Worm (Caenorhabditis elegans): Measurements from ENCODE around the gene sru-2.

DNA sequence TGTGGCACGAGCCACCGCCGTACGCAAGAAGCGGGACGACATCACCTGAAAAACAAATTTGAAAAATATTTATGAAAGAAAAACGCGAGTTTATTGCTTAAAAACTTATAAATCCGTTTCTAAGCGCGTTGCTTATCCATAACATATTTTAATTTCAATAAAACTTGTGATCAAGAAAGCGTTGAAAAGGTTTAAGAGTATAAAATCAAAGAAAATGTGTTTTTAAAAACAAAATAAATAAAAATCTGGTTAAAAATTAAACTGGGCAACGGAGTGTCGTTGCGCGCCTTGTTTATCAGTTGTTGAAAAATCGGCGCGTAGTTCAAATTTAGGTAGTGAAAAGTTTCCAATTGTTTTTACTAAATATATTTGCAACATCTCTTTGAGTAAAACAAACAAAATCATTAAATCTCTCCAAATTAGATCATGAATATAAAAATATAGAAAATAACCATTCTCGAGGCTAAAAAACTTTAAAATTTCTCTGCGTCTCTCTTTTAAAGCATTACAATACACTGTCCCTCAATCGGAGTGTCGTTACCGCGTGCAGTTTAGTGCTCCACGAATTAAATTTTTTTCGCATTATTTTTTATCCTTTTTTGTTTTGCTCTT, 38.9 kb downstream of the sru-2 start, which contains the start of gene ndua-5:
- TF ChIP-seq snpc-4 (tag; optimal IDR thresholded peaks at IDR 0.05) (no peak), drap-1 (GFP tag; optimal IDR thresholded peaks at IDR 0.05) (no peak), unc-39 (tag; optimal IDR thresholded peaks at IDR 0.05) (no peak), ces-1 (GFP tag; optimal IDR thresholded peaks at IDR 0.05) (peak; percentile 36), flh-1 (GFP tag; optimal IDR thresholded peaks at IDR 0.05) (no peak), lsy-2 (tag; optimal IDR thresholded peaks at IDR 0.05) (peak; percentile 52), elt-3 (tag; optimal IDR thresholded peaks at IDR 0.05) (no peak), ceh-43 (GFP tag; optimal IDR thresholded peaks at IDR 0.05) (no peak), nhr-237 (tag; optimal IDR thresholded peaks at IDR 0.05) (peak; percentile 29), ztf-11 (tag; optimal IDR thresholded peaks at IDR 0.05) (no peak), sptf-1 (tag; optimal IDR thresholded peaks at IDR 0.05) (no peak), nhr-12 (tag; optimal IDR thresholded peaks at IDR 0.05) (no peak)
